Worm (Caenorhabditis elegans) whole organism, L1 larva: ENCODE results near the gene str-165.

Experiments used
- isw-1 ChIP-seq: fragments of 200-800 bp; sonication (Bioruptor generic); IDR thresholded peaks from 2 replicates; pipeline ENCODE4 v1.3.6; 2022; ENCODE audit warnings: missing genetic modification characterization, missing compliant biosample characterization
- unc-98 ChIP-seq: fragments of 200-800 bp; sonication (Bioruptor generic); IDR thresholded peaks from 2 replicates; pipeline ENCODE4 v1.3.6; 2022; ENCODE audit warnings: missing genetic modification characterization, missing compliant biosample characterization

Gene str-165

DNA sequence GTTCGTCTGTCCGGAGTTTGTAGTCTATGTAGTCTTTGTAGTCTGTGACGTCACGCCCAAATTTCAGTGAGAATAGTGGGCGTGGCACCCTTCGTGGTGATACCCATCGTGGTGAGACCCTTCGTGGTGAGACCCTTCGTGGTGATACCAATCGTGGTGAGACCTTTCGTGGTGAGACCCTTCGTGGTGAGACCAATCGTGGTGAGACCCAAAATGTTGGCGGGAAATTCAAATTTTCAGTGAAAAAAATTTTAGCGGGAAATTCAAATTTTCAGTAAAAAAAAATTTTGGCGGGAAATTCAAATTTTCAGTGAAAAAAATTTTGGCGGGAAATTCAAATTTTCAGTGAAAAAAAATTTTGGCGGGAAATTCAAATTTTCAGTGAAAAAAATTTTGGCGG is 51.3 kb downstream of the str-165 start:
- peak; percentile 53; the same call in 1 of the 2 replicates for TF ChIP-seq unc-98 (GFP tag; lab: Robert Waterston, UW)
- TF ChIP-seq isw-1 (GFP tag; lab: Robert Waterston, UW), result peak; percentile 11; the same call in 1 of the 2 replicates
- TF ChIP-seq, all 84 proteins: peak for 2; not testable (repeated sequence) for 82
